Worm (Caenorhabditis elegans): ENCODE data around the gene B0507.5.

- TF ChIP-seq ets-7 (tag; optimal IDR thresholded peaks at IDR 0.05) (no peak), sea-1 (GFP tag; conservative IDR thresholded peaks at IDR 0.05) (no peak)
Measured at ce11 chrV:8781164-8781563, 27.7 kb downstream of the B0507.5 start.

All from whole organism, early embryonic.